In genomic region chrIII:5653692-5654105, ce11 we compare ENCODE assay signal across 5 worm cellular contexts.
TF ChIP-seq lines count a peak whose summit lies in the region.

No protein-coding gene starts in this region.

TF ChIP-seq in whole organism, L1 larva, 84 proteins besides CTCF, POLR2A, EP300 and RAD21 (continued from another document and continues in another):
- no peak for TF ChIP-seq zip-4 (GFP tag; optimal IDR thresholded peaks at IDR 0.05; lab: Kevin White, UChicago)
- no peak for TF ChIP-seq ceh-63 (GFP tag; optimal IDR thresholded peaks at IDR 0.05; lab: Kevin White, UChicago)
- TF ChIP-seq nhr-12 (tag; optimal IDR thresholded peaks at IDR 0.05; lab: Kevin White, UChicago) = no peak
- TF ChIP-seq efl-3 (GFP tag; optimal IDR thresholded peaks at IDR 0.05; lab: Kevin White, UChicago) = no peak
- TF ChIP-seq sptf-1 (tag; optimal IDR thresholded peaks at IDR 0.05; lab: Kevin White, UChicago) = no peak
- TF ChIP-seq hlh-4 (tag; optimal IDR thresholded peaks at IDR 0.05; lab: Kevin White, UChicago) = no peak
- no peak for TF ChIP-seq unc-86 (tag; optimal IDR thresholded peaks at IDR 0.05; lab: Kevin White, UChicago)
- peak; percentile 54 for TF ChIP-seq snu-23 (GFP tag; optimal IDR thresholded peaks at IDR 0.05; lab: Kevin White, UChicago)
- no peak for TF ChIP-seq elt-3 (tag; optimal IDR thresholded peaks at IDR 0.05; lab: Kevin White, UChicago)
- no peak for TF ChIP-seq nhr-76 (tag; optimal IDR thresholded peaks at IDR 0.05; lab: Kevin White, UChicago)
- peak; percentile 84 for TF ChIP-seq nhr-90 (tag; optimal IDR thresholded peaks at IDR 0.05; lab: Kevin White, UChicago; ENCODE audit: poor library complexity)
- peak; percentile 20 for TF ChIP-seq lir-3 (tag; optimal IDR thresholded peaks at IDR 0.05; lab: Kevin White, UChicago; ENCODE audit: poor library complexity)
- TF ChIP-seq ceh-8 (GFP tag; optimal IDR thresholded peaks at IDR 0.05; lab: Kevin White, UChicago) = no peak
- TF ChIP-seq hlh-17 (GFP tag; optimal IDR thresholded peaks at IDR 0.05; lab: Kevin White, UChicago; ENCODE audit: borderline replicate concordance) = no peak
- no peak for TF ChIP-seq dpl-1 (GFP tag; optimal IDR thresholded peaks at IDR 0.05; lab: Kevin White, UChicago)
- peak; percentile 26 for TF ChIP-seq xbp-1 (tag; optimal IDR thresholded peaks at IDR 0.05; lab: Kevin White, UChicago)
- no peak for TF ChIP-seq fkh-8 (tag; optimal IDR thresholded peaks at IDR 0.05; lab: Kevin White, UChicago)
- no peak for TF ChIP-seq blmp-1 (tag; optimal IDR thresholded peaks at IDR 0.05; lab: Kevin White, UChicago)
- no peak for TF ChIP-seq ces-1 (GFP tag; optimal IDR thresholded peaks at IDR 0.05; lab: Kevin White, UChicago)
- no peak for TF ChIP-seq aha-1 (tag; optimal IDR thresholded peaks at IDR 0.05; lab: Kevin White, UChicago)
- peak; percentile 27 for TF ChIP-seq nhr-77 (tag; optimal IDR thresholded peaks at IDR 0.05; lab: Kevin White, UChicago)
- TF ChIP-seq tbx-2 (tag; optimal IDR thresholded peaks at IDR 0.05; lab: Kevin White, UChicago) = no peak
- no peak for TF ChIP-seq sox-4 (tag; optimal IDR thresholded peaks at IDR 0.05; lab: Kevin White, UChicago)
- no peak for TF ChIP-seq mep-1 (tag; optimal IDR thresholded peaks at IDR 0.05; lab: Kevin White, UChicago)
- no peak; the same call in 1 of the 2 replicates for TF ChIP-seq grh-1 (GFP tag; IDR thresholded peaks at IDR 0.05; lab: Robert Waterston, UW)
- no peak for TF ChIP-seq alr-1 (tag; optimal IDR thresholded peaks at IDR 0.05; lab: Kevin White, UChicago; ENCODE audit: borderline replicate concordance)
- no peak for TF ChIP-seq aly-2 (tag; optimal IDR thresholded peaks at IDR 0.05; lab: Kevin White, UChicago)

TF ChIP-seq in whole organism, L2 larva, 48 proteins besides CTCF, POLR2A, EP300 and RAD21 (continued from another document and continues in another):
- TF ChIP-seq mbf-1 (tag; optimal IDR thresholded peaks at IDR 0.05; lab: Kevin White, UChicago) = no peak
- TF ChIP-seq lsy-2 (tag; optimal IDR thresholded peaks at IDR 0.05; lab: Kevin White, UChicago) = peak in 1 of 2 experiments; percentile 37
- TF ChIP-seq ztf-11 (tag; optimal IDR thresholded peaks at IDR 0.05; lab: Kevin White, UChicago) = no peak
- peak; percentile 68 for TF ChIP-seq sma-3 (GFP tag; optimal IDR thresholded peaks at IDR 0.05; lab: Kevin White, UChicago)
- no peak for TF ChIP-seq ZK546.5 (tag; optimal IDR thresholded peaks at IDR 0.05; lab: Kevin White, UChicago)
- TF ChIP-seq F13H6.1 (tag; optimal IDR thresholded peaks at IDR 0.05; lab: Kevin White, UChicago) = peak; percentile 38
- TF ChIP-seq ceh-16 (tag; optimal IDR thresholded peaks at IDR 0.05; lab: Kevin White, UChicago) = no peak
- peak; percentile 69 for TF ChIP-seq nhr-21 (tag; optimal IDR thresholded peaks at IDR 0.05; lab: Kevin White, UChicago)
- TF ChIP-seq elt-3 (tag; optimal IDR thresholded peaks at IDR 0.05; lab: Kevin White, UChicago) = no peak
- TF ChIP-seq sma-9 (GFP tag; optimal IDR thresholded peaks at IDR 0.05; lab: Kevin White, UChicago) = peak; percentile 53
- no peak for TF ChIP-seq sma-9 (tag; optimal IDR thresholded peaks at IDR 0.05; lab: Kevin White, UChicago)
- TF ChIP-seq blmp-1 (tag; optimal IDR thresholded peaks at IDR 0.05; lab: Kevin White, UChicago; ENCODE audit: insufficient read depth) = no peak
- TF ChIP-seq unc-55 (GFP tag; optimal IDR thresholded peaks at IDR 0.05; lab: Kevin White, UChicago) = peak; percentile 24
- TF ChIP-seq nhr-6 (tag; optimal IDR thresholded peaks at IDR 0.05; lab: Kevin White, UChicago) = no peak
- no peak for TF ChIP-seq aly-2 (tag; optimal IDR thresholded peaks at IDR 0.05; lab: Kevin White, UChicago)
- no peak for TF ChIP-seq ztf-1 (GFP tag; conservative IDR thresholded peaks at IDR 0.05; lab: Robert Waterston, UW)
- TF ChIP-seq Y55F3AM.14 (GFP tag; optimal IDR thresholded peaks at IDR 0.05; lab: Kevin White, UChicago) = no peak
- no peak for TF ChIP-seq R02D3.7 (tag; optimal IDR thresholded peaks at IDR 0.05; lab: Kevin White, UChicago)
- TF ChIP-seq zag-1 (tag; optimal IDR thresholded peaks at IDR 0.05; lab: Kevin White, UChicago) = no peak
- no peak for TF ChIP-seq nhr-11 (tag; optimal IDR thresholded peaks at IDR 0.05; lab: Kevin White, UChicago)
- TF ChIP-seq alr-1 (tag; optimal IDR thresholded peaks at IDR 0.05; lab: Kevin White, UChicago) = no peak
- TF ChIP-seq skn-1 (tag; optimal IDR thresholded peaks at IDR 0.05; lab: Kevin White, UChicago) = no peak
- TF ChIP-seq ama-1 (optimal IDR thresholded peaks at IDR 0.05; lab: Kevin White, UChicago) = peak; percentile 86
- no peak for TF ChIP-seq unc-62 (GFP tag; optimal IDR thresholded peaks at IDR 0.05; lab: Kevin White, UChicago)
- TF ChIP-seq unc-39 (tag; optimal IDR thresholded peaks at IDR 0.05; lab: Kevin White, UChicago) = no peak
- no peak for TF ChIP-seq sem-4 (tag; optimal IDR thresholded peaks at IDR 0.05; lab: Kevin White, UChicago)
- TF ChIP-seq ceh-82 (tag; optimal IDR thresholded peaks at IDR 0.05; lab: Kevin White, UChicago) = no peak
- TF ChIP-seq nhr-237 (tag; optimal IDR thresholded peaks at IDR 0.05; lab: Kevin White, UChicago) = no peak

TF ChIP-seq in whole organism, L3 larva, 47 proteins besides CTCF, POLR2A, EP300 and RAD21 (continued from another document):
- TF ChIP-seq nhr-43 (tag; optimal IDR thresholded peaks at IDR 0.05; lab: Kevin White, UChicago; ENCODE audit: poor library complexity, severe bottlenecking) (peak; percentile 62), snpc-4 (tag; optimal IDR thresholded peaks at IDR 0.05; lab: Kevin White, UChicago) (peak; percentile 97), unc-39 (tag; optimal IDR thresholded peaks at IDR 0.05; lab: Kevin White, UChicago) (no peak)

TF ChIP-seq in whole organism, L4 larva, 104 proteins besides CTCF, POLR2A, EP300 and RAD21 (continued from another document and continues in another):
- TF ChIP-seq nhr-102 (tag; optimal IDR thresholded peaks at IDR 0.05; lab: Kevin White, UChicago) (peak; percentile 62), dve-1 (tag; optimal IDR thresholded peaks at IDR 0.05; lab: Kevin White, UChicago; ENCODE audit: insufficient read depth) (peak; percentile 60), nhr-42 (GFP tag; IDR thresholded peaks at IDR 0.05; lab: Robert Waterston, UW) (0 out of 2 replicates have a peak, but pooled peaks have one; percentile 30), hlh-11 (tag; optimal IDR thresholded peaks at IDR 0.05; lab: Kevin White, UChicago) (peak; percentile 35), nhr-25 (tag; optimal IDR thresholded peaks at IDR 0.05; lab: Kevin White, UChicago; ENCODE audit: borderline replicate concordance, insufficient read depth) (no peak), egl-43 (GFP tag; IDR thresholded peaks at IDR 0.05; lab: Robert Waterston, UW) (no peak; the same call in 1 of the 2 replicates), mxl-2 (GFP tag; conservative IDR thresholded peaks at IDR 0.05; lab: Robert Waterston, UW) (no peak), ceh-82 (tag; optimal IDR thresholded peaks at IDR 0.05; lab: Kevin White, UChicago) (no peak), zfp-3 (GFP tag; conservative IDR thresholded peaks at IDR 0.05; lab: Robert Waterston, UW) (no peak), aha-1 (tag; lab: Kevin White, UChicago) (no peak), dmd-9 (GFP tag; IDR thresholded peaks at IDR 0.05; lab: Robert Waterston, UW) (no peak; the same call in 1 of the 2 replicates), rbr-2 (tag; optimal IDR thresholded peaks at IDR 0.05; lab: Kevin White, UChicago) (peak; percentile 32), mes-2 (tag; optimal IDR thresholded peaks at IDR 0.05; lab: Kevin White, UChicago; ENCODE audit: poor library complexity, severe bottlenecking) (peak; percentile 76), snpc-4 (tag; optimal IDR thresholded peaks at IDR 0.05; lab: Kevin White, UChicago) (peak; percentile 84), nhr-48 (tag; optimal IDR thresholded peaks at IDR 0.05; lab: Kevin White, UChicago) (no peak), F10B5.3 (tag; optimal IDR thresholded peaks at IDR 0.05; lab: Kevin White, UChicago) (peak; percentile 41), zip-2 (tag; optimal IDR thresholded peaks at IDR 0.05; lab: Kevin White, UChicago) (peak; percentile 9), nhr-11 (tag; optimal IDR thresholded peaks at IDR 0.05; lab: Kevin White, UChicago) (no peak), mdt-29 (GFP tag; IDR thresholded peaks at IDR 0.05; lab: Robert Waterston, UW) (no peak), Y5F2A.4 (GFP tag; optimal IDR thresholded peaks at IDR 0.05; lab: Kevin White, UChicago) (no peak), daf-8 (GFP tag; IDR thresholded peaks at IDR 0.05; lab: Robert Waterston, UW) (no peak), dmd-6 (GFP tag; IDR thresholded peaks at IDR 0.05; lab: Robert Waterston, UW) (no peak), daf-16 (GFP tag; optimal IDR thresholded peaks at IDR 0.05; lab: Kevin White, UChicago) (peak in 1 of 2 experiments; percentile 5), daf-16 (tag; optimal IDR thresholded peaks at IDR 0.05; lab: Kevin White, UChicago) (peak; percentile 63), fkh-10 (GFP tag; optimal IDR thresholded peaks at IDR 0.05; lab: Kevin White, UChicago) (no peak), dpl-1 (GFP tag; optimal IDR thresholded peaks at IDR 0.05; lab: Kevin White, UChicago) (peak; percentile 21), ztf-11 (tag; optimal IDR thresholded peaks at IDR 0.05; lab: Kevin White, UChicago) (no peak), php-3 (GFP tag; IDR thresholded peaks at IDR 0.05; lab: Robert Waterston, UW) (peak; percentile 67), madf-9 (GFP tag; conservative IDR thresholded peaks at IDR 0.05; lab: Robert Waterston, UW) (no peak), ceh-28 (tag; optimal IDR thresholded peaks at IDR 0.05; lab: Kevin White, UChicago) (no peak), hlh-30 (tag; optimal IDR thresholded peaks at IDR 0.05; lab: Kevin White, UChicago; ENCODE audit: insufficient read depth) (peak; percentile 27), lin-1 (GFP tag; IDR thresholded peaks at IDR 0.05; lab: Robert Waterston, UW) (0 out of 2 replicates have a peak, but pooled peaks have one; percentile 44), aly-2 (tag; optimal IDR thresholded peaks at IDR 0.05; lab: Kevin White, UChicago) (no peak), zfp-2 (tag; optimal IDR thresholded peaks at IDR 0.05; lab: Kevin White, UChicago) (no peak), arid-1 (GFP tag; conservative IDR thresholded peaks at IDR 0.05; lab: Robert Waterston, UW) (peak; percentile 33; the same call in 1 of the 2 replicates), dmd-8 (GFP tag; IDR thresholded peaks at IDR 0.05; lab: Robert Waterston, UW) (no peak), zip-11 (GFP tag; IDR thresholded peaks at IDR 0.05; lab: Robert Waterston, UW) (no peak), saeg-2 (GFP tag; IDR thresholded peaks at IDR 0.05; lab: Robert Waterston, UW) (no peak), vab-7 (GFP tag; IDR thresholded peaks at IDR 0.05; lab: Robert Waterston, UW) (peak; percentile 50; the same call in 1 of the 2 replicates), hif-1 (tag; optimal IDR thresholded peaks at IDR 0.05; lab: Kevin White, UChicago) (no peak)

TF ChIP-seq in whole organism, young adult, 124 proteins besides CTCF, POLR2A, EP300 and RAD21 (continued from another document and continues in another):
- TF ChIP-seq madf-8 (GFP tag; conservative IDR thresholded peaks at IDR 0.05; lab: Robert Waterston, UW) = peak; percentile 54; the same call in 1 of the 2 replicates
- peak; percentile 55; the same call in 1 of the 2 replicates for TF ChIP-seq nfyb-1 (GFP tag; IDR thresholded peaks at IDR 0.05; lab: Robert Waterston, UW)
- TF ChIP-seq attf-6 (GFP tag; IDR thresholded peaks at IDR 0.05; lab: Robert Waterston, UW) = peak; percentile 60
- no peak for TF ChIP-seq ets-4 (GFP tag; optimal IDR thresholded peaks at IDR 0.05; lab: Kevin White, UChicago)
- TF ChIP-seq F52B5.7 (tag; optimal IDR thresholded peaks at IDR 0.05; lab: Kevin White, UChicago) = no peak
- no peak for TF ChIP-seq dpff-1 (tag; optimal IDR thresholded peaks at IDR 0.05; lab: Kevin White, UChicago)
- TF ChIP-seq tbx-9 (tag; optimal IDR thresholded peaks at IDR 0.05; lab: Kevin White, UChicago; ENCODE audit: borderline replicate concordance) = no peak
- TF ChIP-seq Y95B8A.8 (GFP tag; IDR thresholded peaks at IDR 0.05; lab: Robert Waterston, UW) = no peak
- peak; percentile 87 for TF ChIP-seq mcd-1 (GFP tag; IDR thresholded peaks at IDR 0.05; lab: Robert Waterston, UW)
- TF ChIP-seq C06A6.2 (GFP tag; conservative IDR thresholded peaks at IDR 0.05; lab: Robert Waterston, UW) = no peak
- TF ChIP-seq hsf-1 (GFP tag; IDR thresholded peaks at IDR 0.05; lab: Robert Waterston, UW) = peak; percentile 33; the same call in 1 of the 2 replicates
- TF ChIP-seq ccch-3 (GFP tag; optimal IDR thresholded peaks at IDR 0.05; lab: Kevin White, UChicago) = no peak
- TF ChIP-seq ceh-40 (GFP tag; IDR thresholded peaks at IDR 0.05; lab: Robert Waterston, UW) = no peak
- no peak for TF ChIP-seq sdz-38 (tag; optimal IDR thresholded peaks at IDR 0.05; lab: Kevin White, UChicago)
- no peak for TF ChIP-seq lag-1 (GFP tag; IDR thresholded peaks at IDR 0.05; lab: Robert Waterston, UW)
- no peak for TF ChIP-seq ztf-25 (GFP tag; IDR thresholded peaks at IDR 0.05; lab: Robert Waterston, UW)
- TF ChIP-seq mxl-1 (tag; optimal IDR thresholded peaks at IDR 0.05; lab: Kevin White, UChicago) = no peak
- TF ChIP-seq B0019.2 (GFP tag; conservative IDR thresholded peaks at IDR 0.05; lab: Robert Waterston, UW) = no peak
- peak; percentile 93 for TF ChIP-seq pbrm-1 (GFP tag; IDR thresholded peaks at IDR 0.05; lab: Robert Waterston, UW)
- TF ChIP-seq K12H6.12 (tag; optimal IDR thresholded peaks at IDR 0.05; lab: Kevin White, UChicago) = no peak
- TF ChIP-seq atf-7 (tag; optimal IDR thresholded peaks at IDR 0.05; lab: Kevin White, UChicago) = no peak
- no peak for TF ChIP-seq nhr-27 (tag; optimal IDR thresholded peaks at IDR 0.05; lab: Kevin White, UChicago)
- no peak for TF ChIP-seq dpl-1 (GFP tag; optimal IDR thresholded peaks at IDR 0.05; lab: Kevin White, UChicago)
- peak; percentile 66 for TF ChIP-seq F33H1.4 (GFP tag; IDR thresholded peaks at IDR 0.05; lab: Robert Waterston, UW)
- no peak for TF ChIP-seq sea-2 (GFP tag; IDR thresholded peaks at IDR 0.05; lab: Robert Waterston, UW)
- TF ChIP-seq aptf-3 (GFP tag; IDR thresholded peaks at IDR 0.05; lab: Robert Waterston, UW) = no peak
- TF ChIP-seq madf-6 (GFP tag; IDR thresholded peaks at IDR 0.05; lab: Robert Waterston, UW) = peak; percentile 91
- no peak for TF ChIP-seq ceh-91 (GFP tag; IDR thresholded peaks at IDR 0.05; lab: Robert Waterston, UW)
- peak in 1 of 3 experiments; percentile 34 for TF ChIP-seq lin-35 (GFP tag; optimal IDR thresholded peaks at IDR 0.05; lab: Kevin White, UChicago)
- 0 out of 2 replicates have a peak, but pooled peaks have one; percentile 28 for TF ChIP-seq Y53G8AR.9 (GFP tag; conservative IDR thresholded peaks at IDR 0.05; lab: Robert Waterston, UW)
- no peak for TF ChIP-seq lsy-27 (tag; optimal IDR thresholded peaks at IDR 0.05; lab: Kevin White, UChicago; ENCODE audit: borderline replicate concordance, insufficient read depth)
- no peak for TF ChIP-seq madf-10 (tag; optimal IDR thresholded peaks at IDR 0.05; lab: Kevin White, UChicago)
- no peak for TF ChIP-seq Y79H2A.3 (GFP tag; conservative IDR thresholded peaks at IDR 0.05; lab: Robert Waterston, UW)
- TF ChIP-seq snpc-1.1 (tag; optimal IDR thresholded peaks at IDR 0.05; lab: Kevin White, UChicago; ENCODE audit: insufficient read depth) = peak; percentile 97
- peak; percentile 45 for TF ChIP-seq hrde-1 (tag; optimal IDR thresholded peaks at IDR 0.05; lab: Kevin White, UChicago; ENCODE audit: borderline replicate concordance)
- TF ChIP-seq ztf-28 (GFP tag; IDR thresholded peaks at IDR 0.05; lab: Robert Waterston, UW) = no peak
- TF ChIP-seq him-1 (tag; optimal IDR thresholded peaks at IDR 0.05; lab: Kevin White, UChicago) = peak; percentile 95
- no peak; the same call in 1 of the 2 replicates for TF ChIP-seq attf-3 (GFP tag; conservative IDR thresholded peaks at IDR 0.05; lab: Robert Waterston, UW)
- no peak for TF ChIP-seq hlh-12 (tag; optimal IDR thresholded peaks at IDR 0.05; lab: Kevin White, UChicago)
- TF ChIP-seq F37B4.10 (GFP tag; IDR thresholded peaks at IDR 0.05; lab: Robert Waterston, UW) = no peak
- TF ChIP-seq ZK185.1 (tag; optimal IDR thresholded peaks at IDR 0.05; lab: Kevin White, UChicago; ENCODE audit: poor library complexity, severe bottlenecking) = peak; percentile 70
- no peak for TF ChIP-seq Y56A3A.18 (GFP tag; IDR thresholded peaks at IDR 0.05; lab: Robert Waterston, UW)
- TF ChIP-seq lin-40 (tag; optimal IDR thresholded peaks at IDR 0.05; lab: Kevin White, UChicago) = no peak
- no peak for TF ChIP-seq B0261.1 (tag; optimal IDR thresholded peaks at IDR 0.05; lab: Kevin White, UChicago)
- TF ChIP-seq T26A5.8 (tag; optimal IDR thresholded peaks at IDR 0.05; lab: Kevin White, UChicago) = no peak
- no peak for TF ChIP-seq Y53F4B.3 (GFP tag; IDR thresholded peaks at IDR 0.05; lab: Robert Waterston, UW)
